Worm (Caenorhabditis elegans) whole organism, L4 larva: Measurements from ENCODE around the gene Y73C8C.4.
"Not testable (repeated sequence)": the region's sequence is repeated elsewhere in the genome, so short reads cannot be mapped to it uniquely, and the experiment has no call there.

ENCODE experiments used
- F10B5.3 ChIP-seq: sonication (generic microtip); optimal IDR thresholded peaks from 2 replicates; lab custom pipeline; 2016; ENCODE audit warnings: mild to moderate bottlenecking, missing genetic modification characterization, missing compliant biosample characterization
- F26F4.8 ChIP-seq: fragments of 200-800 bp; sonication (Bioruptor generic); conservative IDR thresholded peaks from 2 replicates; pipeline ENCODE4 v1.3.6; 2022; ENCODE audit warnings: missing genetic modification characterization, missing compliant biosample characterization
- F44E2.7 ChIP-seq: fragments of 200-800 bp; sonication (Bioruptor generic); IDR thresholded peaks from 2 replicates; pipeline ENCODE4 v2.1.2; 2022; ENCODE audit warnings: missing genetic modification characterization, missing compliant biosample characterization
- R02D3.7 ChIP-seq: fragments of 150-350 bp; sonication (generic microtip); optimal IDR thresholded peaks from 3 replicates; lab custom pipeline; 2014; ENCODE audit warnings: missing biosample characterization, missing genetic modification characterization
- T20F7.1 ChIP-seq: fragments of 200-800 bp; sonication (Bioruptor generic); optimal IDR thresholded peaks from 2 replicates; lab custom pipeline; 2018; ENCODE audit warnings: mild to moderate bottlenecking, missing genetic modification characterization, missing compliant biosample characterization
- T26A8.4 ChIP-seq: fragments of 200-800 bp; sonication (Bioruptor generic); IDR thresholded peaks from 2 replicates; pipeline ENCODE4 v1.3.6; 2022; ENCODE audit warnings: missing genetic modification characterization, missing compliant biosample characterization
- Y105C5A.15 ChIP-seq: fragments of 200-800 bp; sonication (Bioruptor generic); IDR thresholded peaks from 2 replicates; pipeline ENCODE4 v1.3.6; 2022; ENCODE audit warnings: missing genetic modification characterization, missing compliant biosample characterization
- Y5F2A.4 ChIP-seq: fragments of 200-800 bp; sonication (Bioruptor generic); optimal IDR thresholded peaks from 2 replicates; lab custom pipeline; 2018; ENCODE audit warnings: mild to moderate bottlenecking, missing genetic modification characterization, missing compliant biosample characterization
- aha-1 ChIP-seq: fragments of 150-350 bp; peaks from one replicate; lab custom pipeline; 2014; ENCODE audit warnings: missing biosample characterization, missing genetic modification characterization
- ceh-62 ChIP-seq: sonication (generic microtip); optimal IDR thresholded peaks from 2 replicates; lab custom pipeline; 2017; ENCODE audit warnings: missing biosample characterization, missing genetic modification characterization
- ceh-82 ChIP-seq: sonication (generic microtip); optimal IDR thresholded peaks from 2 replicates; lab custom pipeline; 2017; ENCODE audit warnings: missing biosample characterization, missing genetic modification characterization
- dmd-9 ChIP-seq: fragments of 200-800 bp; sonication (Bioruptor generic); IDR thresholded peaks from 2 replicates; pipeline ENCODE4 v1.3.6; 2022; ENCODE audit warnings: missing genetic modification reagents, missing genetic modification characterization, missing compliant biosample characterization
- dpl-1 ChIP-seq: fragments of 150-350 bp; optimal IDR thresholded peaks from 2 replicates; lab custom pipeline; 2014; ENCODE audit warnings: missing biosample characterization, missing genetic modification reagents, missing genetic modification characterization
- gei-8 ChIP-seq: fragments of 200-800 bp; sonication (Bioruptor generic); optimal IDR thresholded peaks from 2 replicates; lab custom pipeline; 2018; ENCODE audit warnings: mild to moderate bottlenecking, missing genetic modification characterization, missing compliant biosample characterization
- lim-7 ChIP-seq: fragments of 200-800 bp; sonication (Bioruptor generic); IDR thresholded peaks from 2 replicates; pipeline ENCODE4 v1.3.6; 2022; ENCODE audit warnings: missing genetic modification characterization, missing compliant biosample characterization
- lin-1 ChIP-seq: fragments of 200-800 bp; sonication (Bioruptor generic); IDR thresholded peaks from 2 replicates; pipeline ENCODE4 v1.3.6; 2022; ENCODE audit warnings: missing genetic modification reagents, missing genetic modification characterization, missing compliant biosample characterization
- lin-13 ChIP-seq: fragments of 150-350 bp; optimal IDR thresholded peaks from 2 replicates; lab custom pipeline; 2014; ENCODE audit warnings: missing biosample characterization, missing genetic modification reagents, missing genetic modification characterization
- lsy-2 ChIP-seq, 2 experiments: fragments of 150-350 bp in 1 of 2; sonication (generic microtip) in 1 of 2; optimal IDR thresholded peaks; 2 replicates each; lab custom pipeline; 2014 to 2017; ENCODE audit warnings: missing biosample characterization in 2 of 2, missing genetic modification characterization in 2 of 2
- madf-5 ChIP-seq, 2 experiments: fragments of 200-800 bp; sonication (Bioruptor generic); IDR thresholded peaks; 2 replicates each; pipeline ENCODE4 v1.3.6; 2022; ENCODE audit warnings: missing compliant biosample characterization in 2 of 2, missing genetic modification characterization in 2 of 2
- mdt-29 ChIP-seq: fragments of 200-800 bp; sonication (Bioruptor generic); IDR thresholded peaks from 2 replicates; pipeline ENCODE4 v1.3.6; 2022; ENCODE audit warnings: missing genetic modification reagents, missing genetic modification characterization, missing compliant biosample characterization
- mes-2 ChIP-seq: sonication (generic microtip); optimal IDR thresholded peaks from 2 replicates; lab custom pipeline; 2016; ENCODE audit warnings: missing genotype, mild to moderate bottlenecking, missing genetic modification characterization, missing compliant biosample characterization; ENCODE audit not compliant: poor library complexity, severe bottlenecking
- mxl-2 ChIP-seq: fragments of 200-800 bp; sonication (Bioruptor generic); conservative IDR thresholded peaks from 2 replicates; pipeline ENCODE4 v1.3.6; 2022; ENCODE audit warnings: missing genetic modification reagents, missing genetic modification characterization, missing compliant biosample characterization
- nhr-10 ChIP-seq: fragments of 150-350 bp; optimal IDR thresholded peaks from 2 replicates; lab custom pipeline; 2014; ENCODE audit warnings: missing biosample characterization, missing genetic modification characterization
- nhr-25 ChIP-seq: sonication (generic microtip); optimal IDR thresholded peaks from 2 replicates; lab custom pipeline; 2017; ENCODE audit warnings: missing genetic modification characterization, mild to moderate bottlenecking, missing compliant biosample characterization, antibody characterized with exemption, moderate library complexity, borderline replicate concordance; ENCODE audit not compliant: insufficient read depth
- nhr-41 ChIP-seq: fragments of 200-800 bp; sonication (Bioruptor generic); IDR thresholded peaks from 2 replicates; pipeline ENCODE4 v1.3.6; 2022; ENCODE audit warnings: missing genetic modification reagents, missing genetic modification characterization, missing compliant biosample characterization
- nhr-42 ChIP-seq: fragments of 200-800 bp; sonication (Bioruptor generic); IDR thresholded peaks from 2 replicates; pipeline ENCODE4 v1.3.6; 2022; ENCODE audit warnings: missing genetic modification characterization, missing compliant biosample characterization
- nhr-77 ChIP-seq: fragments of 150-350 bp; optimal IDR thresholded peaks from 2 replicates; lab custom pipeline; 2014; ENCODE audit warnings: missing biosample characterization, missing genetic modification characterization
- saeg-2 ChIP-seq: fragments of 200-800 bp; sonication (Bioruptor generic); IDR thresholded peaks from 2 replicates; pipeline ENCODE4 v1.3.6; 2022; ENCODE audit warnings: missing genetic modification reagents, missing genetic modification characterization, missing compliant biosample characterization
- sdz-12 ChIP-seq: fragments of 200-800 bp; sonication (Bioruptor generic); optimal IDR thresholded peaks from 2 replicates; lab custom pipeline; 2018; ENCODE audit warnings: mild to moderate bottlenecking, missing genetic modification characterization, missing compliant biosample characterization
- set-16 ChIP-seq: fragments of 200-800 bp; sonication (Bioruptor generic); IDR thresholded peaks from 2 replicates; pipeline ENCODE4 v1.3.6; 2022; ENCODE audit warnings: missing genetic modification reagents, missing genetic modification characterization, missing compliant biosample characterization
- snpc-4 ChIP-seq: fragments of 150-350 bp; optimal IDR thresholded peaks from 2 replicates; lab custom pipeline; 2014; ENCODE audit warnings: missing biosample characterization, missing genetic modification characterization
- unc-62 ChIP-seq, 3 experiments: fragments of 150-350 bp in 1 of 3; sonication (generic microtip); optimal IDR thresholded peaks in 2 of 3; peaks in 1 of 3; 1 replicate in 1 of 3; 2 replicates in 2 of 3; lab custom pipeline; 2014 to 2017; ENCODE audit warnings: missing biosample characterization in 3 of 3, missing genetic modification characterization in 3 of 3, missing genetic modification reagents in 3 of 3, missing genotype in 1 of 3
- zip-11 ChIP-seq: fragments of 200-800 bp; sonication (Bioruptor generic); IDR thresholded peaks from 2 replicates; pipeline ENCODE4 v1.3.6; 2022; ENCODE audit warnings: missing genetic modification characterization, missing compliant biosample characterization
- ztf-7 ChIP-seq: fragments of 150-350 bp; optimal IDR thresholded peaks from 2 replicates; lab custom pipeline; 2014; ENCODE audit warnings: missing biosample characterization, missing genetic modification characterization

The Y73C8C.4 gene

ce11 chrV:3102049-3102448 lies at the start of gene Y73C8C.4:
Gene Y73C8C.4 (minus strand): TSS chrV:3102149.
- TF ChIP-seq lin-1 (GFP tag; lab: Robert Waterston, UW); saeg-2; Y5F2A.4 (GFP tag; lab: Kevin White, UChicago): not testable (repeated sequence)

- peak; percentile 91 for TF ChIP-seq set-16 (GFP tag; lab: Robert Waterston, UW)
- TF ChIP-seq Y105C5A.15 (GFP tag; lab: Robert Waterston, UW): no peak
- peak; percentile 73 for TF ChIP-seq aha-1
- no peak for TF ChIP-seq lsy-2 (tag; optimal IDR thresholded peaks at IDR 0.05; lab: Kevin White, UChicago)
- TF ChIP-seq mdt-29: no peak
- TF ChIP-seq saeg-2: 0 out of 2 replicates have a peak, but pooled peaks have one; percentile 38
- TF ChIP-seq nhr-41 (GFP tag; lab: Robert Waterston, UW): 0 out of 2 replicates have a peak, but pooled peaks have one; percentile 6
- no peak for TF ChIP-seq mxl-2 (GFP tag; lab: Robert Waterston, UW)
Measured at ce11 chrV:3149910-3150428, 48.0 kb upstream of the Y73C8C.4 start.

DNA sequence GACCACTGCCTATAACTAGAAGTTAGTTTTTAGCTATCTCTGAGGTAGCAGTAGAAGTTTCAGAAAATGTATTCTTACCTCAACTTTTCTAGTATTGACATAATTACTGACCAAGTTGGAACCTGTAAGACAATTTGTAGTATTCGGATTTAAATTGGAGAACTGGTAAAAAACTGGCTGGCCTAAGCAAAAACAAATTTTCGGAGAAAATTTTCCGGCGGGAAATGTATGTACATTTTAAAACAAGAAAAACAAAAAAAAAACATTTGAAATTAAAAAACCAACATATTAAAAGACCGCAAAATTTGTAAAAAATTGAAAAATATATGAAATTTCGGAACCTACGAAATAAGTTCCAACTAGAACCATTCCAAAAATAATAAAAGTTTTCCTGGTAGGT lies 45.0 kb upstream of the Y73C8C.4 start, which contains the start of gene srab-11:
Gene srab-11 (minus strand): TSS at position 101 of the 400 bp plus-strand sequence.
- TF ChIP-seq aha-1: peak; percentile 6
- TF ChIP-seq mes-2 (tag; lab: Kevin White, UChicago): no peak

- TF ChIP-seq set-16 (GFP tag; lab: Robert Waterston, UW) (peak; percentile 86), lim-7 (GFP tag; lab: Robert Waterston, UW) (no peak)
Measured at ce11 chrV:3145241-3145640, 43.3 kb upstream of the Y73C8C.4 start.

- TF ChIP-seq sdz-12 (GFP tag; lab: Kevin White, UChicago) (no peak), ceh-62 (tag; lab: Kevin White, UChicago) (no peak), unc-62 (GFP tag; optimal IDR thresholded peaks at IDR 0.05 in 1 of 2; lab: Kevin White, UChicago) (no peak), unc-62 (tag; optimal IDR thresholded peaks at IDR 0.05; lab: Kevin White, UChicago) (no peak)
Measured at ce11 chrV:3144494-3144893, 42.5 kb upstream of the Y73C8C.4 start, which contains the start of gene srab-10. Gene srab-10 (minus strand): TSS chrV:3144594.

DNA sequence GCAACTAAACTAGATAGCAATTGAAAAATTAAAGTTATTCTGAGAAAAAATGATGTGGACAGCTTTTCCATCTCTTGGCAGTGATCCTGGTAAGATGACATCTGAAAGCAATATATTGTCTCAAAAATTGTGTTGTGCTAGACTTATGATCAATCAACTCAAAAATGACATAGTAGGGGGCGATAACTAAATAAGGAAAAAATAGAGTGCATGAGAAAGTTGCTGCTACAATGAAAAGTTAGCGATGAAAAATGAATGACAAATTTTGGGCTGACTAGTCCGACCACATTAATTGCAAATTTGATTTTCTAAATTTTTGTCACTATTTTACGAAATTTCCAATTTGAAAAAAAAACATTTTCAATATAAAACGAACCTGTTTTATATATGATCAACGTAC lies 39.2 kb upstream of the Y73C8C.4 start, which contains the start of gene srab-9:
Gene srab-9 (minus strand): TSS at position 101 of the 400 bp plus-strand sequence.
- TF ChIP-seq F26F4.8 (GFP tag; lab: Robert Waterston, UW) (no peak), nhr-25 (tag; lab: Kevin White, UChicago) (no peak), dpl-1 (GFP tag; lab: Kevin White, UChicago) (no peak), R02D3.7 (tag; lab: Kevin White, UChicago) (no peak), T26A8.4 (no peak), nhr-77 (tag; lab: Kevin White, UChicago) (no peak), lin-13 (GFP tag; lab: Kevin White, UChicago) (no peak), zip-11 (no peak), T20F7.1 (GFP tag; lab: Kevin White, UChicago) (no peak), gei-8 (GFP tag; lab: Kevin White, UChicago) (no peak), madf-5 (GFP tag; IDR thresholded peaks at IDR 0.05; lab: Robert Waterston, UW) (no peak), snpc-4 (tag; lab: Kevin White, UChicago) (no peak), ceh-82 (tag; lab: Kevin White, UChicago) (no peak), F44E2.7 (GFP tag; lab: Robert Waterston, UW) (no peak), ztf-7 (tag; lab: Kevin White, UChicago) (no peak), nhr-10 (tag; lab: Kevin White, UChicago) (no peak), dmd-9 (GFP tag; lab: Robert Waterston, UW) (no peak), F10B5.3 (tag; lab: Kevin White, UChicago) (no peak), nhr-42 (GFP tag; lab: Robert Waterston, UW) (no peak), mdt-29 (no peak)
